Fruit fly (Drosophila melanogaster): ENCODE results near the gene pkm.
A peak's percentile ranks its signal among the peaks of the same experiment; 100 is the strongest.

pkm gene

DNA sequence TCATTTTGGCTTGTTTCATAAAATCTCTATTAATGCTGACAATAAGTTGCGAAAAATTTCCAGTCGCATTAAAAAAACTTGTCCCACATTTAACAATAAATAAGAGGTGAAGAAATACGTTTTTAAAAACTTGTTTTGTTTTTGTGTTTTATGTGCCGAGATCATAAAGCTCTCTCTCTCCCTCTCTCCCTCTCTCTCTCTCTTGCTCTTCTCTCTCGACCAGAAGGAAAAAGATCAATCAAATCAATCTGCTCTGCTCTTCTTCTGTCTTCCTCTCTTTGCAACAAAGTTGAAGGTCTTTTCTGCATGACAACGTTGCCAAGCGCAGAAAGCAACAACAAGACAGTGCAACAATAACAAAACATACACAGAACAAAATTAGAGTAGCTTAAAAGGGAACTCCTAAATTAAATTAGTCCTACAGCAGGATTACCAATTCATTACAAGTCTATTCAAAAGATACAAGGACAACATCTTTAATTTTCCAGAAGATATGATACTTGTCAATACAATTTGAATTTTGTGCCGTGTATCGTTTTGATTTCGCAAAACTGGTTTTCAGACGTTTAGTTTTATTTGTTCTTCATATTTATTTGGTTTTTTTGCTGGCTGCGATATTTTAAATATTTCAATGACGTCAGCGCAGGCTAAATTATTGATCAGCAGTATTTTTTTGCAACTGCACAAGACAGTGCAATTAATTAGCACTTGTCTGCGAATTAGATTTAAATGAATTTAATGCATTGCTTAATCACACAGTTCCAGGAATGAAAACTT, 38.9 kb upstream of the pkm start (continued):
- TF ChIP-seq CG4404 (GFP tag; IDR thresholded peaks at IDR 0.05): peak; percentile 37; the same call in 1 of the 2 replicates
- peak; percentile 46; the same call in 1 of the 2 replicates for TF ChIP-seq CG5953 (GFP tag; IDR thresholded peaks at IDR 0.05)
- no peak for TF ChIP-seq tx (GFP tag; optimal IDR thresholded peaks at IDR 0.05)
- TF ChIP-seq CG34376 (GFP tag; optimal IDR thresholded peaks at IDR 0.05): peak; percentile 21
- peak; percentile 57 for TF ChIP-seq vfl (GFP tag; optimal IDR thresholded peaks at IDR 0.05)
- TF ChIP-seq CG15696 (tag; optimal IDR thresholded peaks at IDR 0.05): no peak
- TF ChIP-seq croc (GFP tag; conservative IDR thresholded peaks at IDR 0.05): peak; percentile 42; the same call in 2 of the 3 replicates
- peak; percentile 71 for TF ChIP-seq CG17385 (GFP tag; optimal IDR thresholded peaks at IDR 0.05)
- peak; percentile 85 for TF ChIP-seq CG14441 (GFP tag; IDR thresholded peaks at IDR 0.05)
- TF ChIP-seq otp (GFP tag; IDR thresholded peaks at IDR 0.05): 0 out of 3 replicates have a peak, but pooled peaks have one; percentile 22
- TF ChIP-seq Deaf1 (tag; optimal IDR thresholded peaks at IDR 0.05): peak; percentile 40
- TF ChIP-seq CG18619 (GFP tag; optimal IDR thresholded peaks at IDR 0.05): peak; percentile 59
- no peak for TF ChIP-seq dati (GFP tag; IDR thresholded peaks at IDR 0.05)
- TF ChIP-seq ind (GFP tag; optimal IDR thresholded peaks at IDR 0.05): peak; percentile 72
- TF ChIP-seq ftz-f1 (GFP tag; optimal IDR thresholded peaks at IDR 0.05): peak; percentile 0
- no peak for TF ChIP-seq bigmax (GFP tag; optimal IDR thresholded peaks at IDR 0.05)
- TF ChIP-seq Jarid2 (GFP tag; optimal IDR thresholded peaks at IDR 0.05): no peak
- TF ChIP-seq bowl (GFP tag; IDR thresholded peaks at IDR 0.05): peak; percentile 64; the same call in 1 of the 2 replicates
- peak; percentile 0 for TF ChIP-seq CG2202 (tag; optimal IDR thresholded peaks at IDR 0.05)
- no peak for TF ChIP-seq CG6683 (GFP tag; optimal IDR thresholded peaks at IDR 0.05)
- TF ChIP-seq NFAT (GFP tag; IDR thresholded peaks at IDR 0.05): peak; percentile 82
- TF ChIP-seq Dref (GFP tag; IDR thresholded peaks at IDR 0.05): no peak
- TF ChIP-seq Hand (GFP tag; optimal IDR thresholded peaks at IDR 0.05): peak; percentile 22
- peak; percentile 50 for TF ChIP-seq Ets97D (GFP tag; optimal IDR thresholded peaks at IDR 0.05)
- no peak for TF ChIP-seq nerfin-1 (tag; optimal IDR thresholded peaks at IDR 0.05)
- peak; percentile 73 for TF ChIP-seq CG17328 (GFP tag; IDR thresholded peaks at IDR 0.05)
- peak; percentile 79 for TF ChIP-seq Fer3 (tag; optimal IDR thresholded peaks at IDR 0.05)
- TF ChIP-seq CG12769 (tag; optimal IDR thresholded peaks at IDR 0.05): peak; percentile 77
- no peak for TF ChIP-seq aop (GFP tag; IDR thresholded peaks at IDR 0.05)
- TF ChIP-seq CG32767 (GFP tag; IDR thresholded peaks at IDR 0.05): peak; percentile 54
- peak; percentile 53 for TF ChIP-seq ab (GFP tag; optimal IDR thresholded peaks at IDR 0.05)
- TF ChIP-seq CG7271 (tag; optimal IDR thresholded peaks at IDR 0.05): no peak
- peak; percentile 68 for TF ChIP-seq tin (GFP tag; optimal IDR thresholded peaks at IDR 0.05)
- no peak for TF ChIP-seq CG8290 (GFP tag; optimal IDR thresholded peaks at IDR 0.05)
- TF ChIP-seq CG8290 (tag; optimal IDR thresholded peaks at IDR 0.05): peak in 1 of 2 experiments; percentile 85
- peak; percentile 49 for TF ChIP-seq Fer2 (tag; optimal IDR thresholded peaks at IDR 0.05)
- peak; percentile 54 for TF ChIP-seq CG11398 (GFP tag; optimal IDR thresholded peaks at IDR 0.05)
- peak; percentile 23; the same call in 1 of the 3 replicates for TF ChIP-seq CG11093 (GFP tag; IDR thresholded peaks at IDR 0.05)
- peak; percentile 83 for TF ChIP-seq Ptx1 (GFP tag; IDR thresholded peaks at IDR 0.05)
- no peak for TF ChIP-seq prd (optimal IDR thresholded peaks at IDR 0.05)
- TF ChIP-seq prd (GFP tag; IDR thresholded peaks at IDR 0.05): peak; percentile 83
- TF ChIP-seq Nf-YA (GFP tag; IDR thresholded peaks at IDR 0.05): peak; percentile 7; the same call in 1 of the 2 replicates
- TF ChIP-seq row (GFP tag; IDR thresholded peaks at IDR 0.05): peak; percentile 80
- TF ChIP-seq Neu2 (GFP tag; optimal IDR thresholded peaks at IDR 0.05; ENCODE audit: borderline replicate concordance): no peak
- TF ChIP-seq wek (GFP tag; optimal IDR thresholded peaks at IDR 0.05): peak; percentile 2
- TF ChIP-seq zfh2 (GFP tag; optimal IDR thresholded peaks at IDR 0.05): peak; percentile 73
- no peak for TF ChIP-seq CG15601 (tag; optimal IDR thresholded peaks at IDR 0.05)
- peak; percentile 51; the same call in 1 of the 2 replicates for TF ChIP-seq sim (GFP tag; IDR thresholded peaks at IDR 0.05)
- TF ChIP-seq CrebB (tag; optimal IDR thresholded peaks at IDR 0.05): peak; percentile 50
- peak; percentile 61 for TF ChIP-seq Mes4 (GFP tag; optimal IDR thresholded peaks at IDR 0.05)
